Worm (Caenorhabditis elegans) whole organism, L4 larva: ENCODE data around the gene T12B3.2.

Experiments
- F49E8.2 ChIP-seq: sonication (generic microtip); optimal IDR thresholded peaks from 2 replicates; lab custom pipeline; 2016; ENCODE audit warnings: missing compliant biosample characterization, mild to moderate bottlenecking, missing genetic modification characterization, borderline replicate concordance
- R02D3.7 ChIP-seq: fragments of 150-350 bp; sonication (generic microtip); optimal IDR thresholded peaks from 3 replicates; lab custom pipeline; 2014; ENCODE audit warnings: missing biosample characterization, missing genetic modification characterization
- T20F7.1 ChIP-seq: fragments of 200-800 bp; sonication (Bioruptor generic); optimal IDR thresholded peaks from 2 replicates; lab custom pipeline; 2018; ENCODE audit warnings: mild to moderate bottlenecking, missing genetic modification characterization, missing compliant biosample characterization
- Y5F2A.4 ChIP-seq: fragments of 200-800 bp; sonication (Bioruptor generic); optimal IDR thresholded peaks from 2 replicates; lab custom pipeline; 2018; ENCODE audit warnings: mild to moderate bottlenecking, missing genetic modification characterization, missing compliant biosample characterization
- ZK546.5 ChIP-seq, 2 experiments: sonication (generic microtip); optimal IDR thresholded peaks; 2 replicates each; lab custom pipeline; 2017; ENCODE audit warnings: missing biosample characterization in 2 of 2, missing genetic modification characterization in 2 of 2
- aly-2 ChIP-seq: sonication (generic microtip); optimal IDR thresholded peaks from 2 replicates; lab custom pipeline; 2018; ENCODE audit warnings: missing biosample characterization, missing genetic modification characterization
- ama-1 ChIP-seq: fragments of 150-350 bp; optimal IDR thresholded peaks from 2 replicates; lab custom pipeline; 2014; ENCODE audit warnings: inconsistent platforms, mixed read lengths
- arid-1 ChIP-seq: fragments of 200-800 bp; sonication (Bioruptor generic); conservative IDR thresholded peaks from 2 replicates; pipeline ENCODE4 v1.3.6; 2022; ENCODE audit warnings: missing genetic modification reagents, missing genetic modification characterization, missing compliant biosample characterization
- attf-4 ChIP-seq: sonication (generic microtip); optimal IDR thresholded peaks from 3 replicates; lab custom pipeline; 2017; ENCODE audit warnings: missing biosample characterization, missing genetic modification characterization
- ceh-62 ChIP-seq: sonication (generic microtip); optimal IDR thresholded peaks from 2 replicates; lab custom pipeline; 2017; ENCODE audit warnings: missing biosample characterization, missing genetic modification characterization
- ceh-82 ChIP-seq: sonication (generic microtip); optimal IDR thresholded peaks from 2 replicates; lab custom pipeline; 2017; ENCODE audit warnings: missing biosample characterization, missing genetic modification characterization
- ces-1 ChIP-seq: fragments of 150-350 bp; sonication (generic microtip); optimal IDR thresholded peaks from 4 replicates; lab custom pipeline; 2014; ENCODE audit warnings: missing biosample characterization, missing genetic modification reagents, missing genetic modification characterization
- daf-12 ChIP-seq: fragments of 150-350 bp; optimal IDR thresholded peaks from 2 replicates; lab custom pipeline; 2014; ENCODE audit warnings: missing biosample characterization, missing genetic modification reagents, missing genetic modification characterization
- daf-19 ChIP-seq: fragments of 200-800 bp; sonication (Bioruptor generic); conservative IDR thresholded peaks from 2 replicates; pipeline ENCODE4 v1.3.6; 2022; ENCODE audit warnings: missing genetic modification characterization, missing compliant biosample characterization
- daf-8 ChIP-seq: fragments of 200-800 bp; sonication (Bioruptor generic); IDR thresholded peaks from 2 replicates; pipeline ENCODE4 v1.3.6; 2022; ENCODE audit warnings: missing genetic modification characterization, missing compliant biosample characterization
- dmd-6 ChIP-seq: fragments of 200-800 bp; sonication (Bioruptor generic); IDR thresholded peaks from 2 replicates; pipeline ENCODE4 v1.3.6; 2022; ENCODE audit warnings: missing genetic modification reagents, missing genetic modification characterization, missing compliant biosample characterization
- dpl-1 ChIP-seq: fragments of 150-350 bp; optimal IDR thresholded peaks from 2 replicates; lab custom pipeline; 2014; ENCODE audit warnings: missing biosample characterization, missing genetic modification reagents, missing genetic modification characterization
- dve-1 ChIP-seq: sonication (generic microtip); optimal IDR thresholded peaks from 2 replicates; lab custom pipeline; 2017; ENCODE audit warnings: antibody characterized with exemption, mild to moderate bottlenecking, missing genetic modification characterization, missing compliant biosample characterization; ENCODE audit not compliant: insufficient read depth
- fos-1 ChIP-seq: fragments of 150-350 bp; optimal IDR thresholded peaks from 2 replicates; lab custom pipeline; 2014; ENCODE audit warnings: missing biosample characterization, missing genetic modification characterization
- hif-1 ChIP-seq, 2 experiments: sonication (generic microtip); optimal IDR thresholded peaks; 2 replicates each; lab custom pipeline; 2016 to 2017; ENCODE audit warnings: missing compliant biosample characterization in 2 of 2, missing genetic modification characterization in 2 of 2, missing genetic modification reagents in 2 of 2, missing genotype in 2 of 2, mild to moderate bottlenecking in 1 of 2
- hlh-11 ChIP-seq: fragments of 200-800 bp; sonication (Bioruptor generic); optimal IDR thresholded peaks from 2 replicates; lab custom pipeline; 2018; ENCODE audit warnings: mild to moderate bottlenecking, missing genetic modification characterization, missing compliant biosample characterization
- hlh-30 ChIP-seq: sonication (generic microtip); optimal IDR thresholded peaks from 2 replicates; lab custom pipeline; 2017; ENCODE audit warnings: antibody characterized with exemption, mild to moderate bottlenecking, missing genetic modification characterization, missing compliant biosample characterization; ENCODE audit not compliant: insufficient read depth
- hmg-1.1 ChIP-seq: fragments of 200-800 bp; sonication (Bioruptor generic); IDR thresholded peaks from 2 replicates; pipeline ENCODE4 v1.3.6; 2022; ENCODE audit warnings: missing genetic modification reagents, missing genetic modification characterization, missing compliant biosample characterization
- jun-1 ChIP-seq: fragments of 150-350 bp; optimal IDR thresholded peaks from 2 replicates; lab custom pipeline; 2014; ENCODE audit warnings: missing biosample characterization, missing genetic modification reagents, missing genetic modification characterization
- lin-13 ChIP-seq: fragments of 150-350 bp; optimal IDR thresholded peaks from 2 replicates; lab custom pipeline; 2014; ENCODE audit warnings: missing biosample characterization, missing genetic modification reagents, missing genetic modification characterization
- lin-15B ChIP-seq: fragments of 150-350 bp; sonication (generic microtip); optimal IDR thresholded peaks from 3 replicates; lab custom pipeline; 2014; ENCODE audit warnings: missing biosample characterization, missing genetic modification characterization
- lin-39 ChIP-seq: fragments of 150-350 bp; optimal IDR thresholded peaks from 2 replicates; lab custom pipeline; 2014; ENCODE audit warnings: missing biosample characterization, missing genetic modification reagents, missing genetic modification characterization
- lir-3 ChIP-seq: sonication (generic microtip); optimal IDR thresholded peaks from 2 replicates; lab custom pipeline; 2016; ENCODE audit warnings: mild to moderate bottlenecking, missing genetic modification characterization, missing compliant biosample characterization
- madf-9 ChIP-seq: fragments of 200-800 bp; sonication (Bioruptor generic); conservative IDR thresholded peaks from 2 replicates; pipeline ENCODE4 v1.3.6; 2022; ENCODE audit warnings: missing genetic modification reagents, missing genetic modification characterization, missing compliant biosample characterization
- mdl-1 ChIP-seq, 2 experiments: fragments of 150-350 bp in 1 of 2; sonication (generic microtip) in 1 of 2; optimal IDR thresholded peaks; 2 replicates each; lab custom pipeline; 2014 to 2017; ENCODE audit warnings: missing biosample characterization in 2 of 2, missing genetic modification characterization in 2 of 2
- mxl-2 ChIP-seq: fragments of 200-800 bp; sonication (Bioruptor generic); conservative IDR thresholded peaks from 2 replicates; pipeline ENCODE4 v1.3.6; 2022; ENCODE audit warnings: missing genetic modification reagents, missing genetic modification characterization, missing compliant biosample characterization
- mxl-3 ChIP-seq: fragments of 200-800 bp; sonication (Bioruptor generic); optimal IDR thresholded peaks from 2 replicates; lab custom pipeline; 2018; ENCODE audit warnings: mild to moderate bottlenecking, missing genetic modification characterization, missing compliant biosample characterization
- nhr-102 ChIP-seq: sonication (generic microtip); optimal IDR thresholded peaks from 2 replicates; lab custom pipeline; 2016; ENCODE audit warnings: mild to moderate bottlenecking, missing genetic modification characterization, moderate library complexity, missing compliant biosample characterization
- nhr-28 ChIP-seq: fragments of 150-350 bp; optimal IDR thresholded peaks from 2 replicates; lab custom pipeline; 2014; ENCODE audit warnings: missing biosample characterization, missing genetic modification characterization
- nhr-42 ChIP-seq: fragments of 200-800 bp; sonication (Bioruptor generic); IDR thresholded peaks from 2 replicates; pipeline ENCODE4 v1.3.6; 2022; ENCODE audit warnings: missing genetic modification characterization, missing compliant biosample characterization
- nhr-77 ChIP-seq: fragments of 150-350 bp; optimal IDR thresholded peaks from 2 replicates; lab custom pipeline; 2014; ENCODE audit warnings: missing biosample characterization, missing genetic modification characterization
- pha-4 ChIP-seq, 2 experiments: fragments of 150-350 bp in 1 of 2; fragments of 200-800 bp in 1 of 2; sonication (Bioruptor generic) in 1 of 2; IDR thresholded peaks in 1 of 2; optimal IDR thresholded peaks in 1 of 2; 2 replicates each; pipeline versions ENCODE4 v1.3.6 to Lab custom; 2014 to 2022; ENCODE audit warnings: missing genetic modification characterization in 2 of 2, missing genetic modification reagents in 2 of 2, missing biosample characterization in 1 of 2, missing compliant biosample characterization in 1 of 2
- php-3 ChIP-seq: fragments of 200-800 bp; sonication (Bioruptor generic); IDR thresholded peaks from 2 replicates; pipeline ENCODE4 v1.3.6; 2022; ENCODE audit warnings: missing genetic modification reagents, missing genetic modification characterization, missing compliant biosample characterization
- pqm-1 ChIP-seq: sonication (generic microtip); optimal IDR thresholded peaks from 2 replicates; lab custom pipeline; 2017; ENCODE audit warnings: missing biosample characterization, missing genetic modification characterization
- set-16 ChIP-seq: fragments of 200-800 bp; sonication (Bioruptor generic); IDR thresholded peaks from 2 replicates; pipeline ENCODE4 v1.3.6; 2022; ENCODE audit warnings: missing genetic modification reagents, missing genetic modification characterization, missing compliant biosample characterization
- snpc-4 ChIP-seq: fragments of 150-350 bp; optimal IDR thresholded peaks from 2 replicates; lab custom pipeline; 2014; ENCODE audit warnings: missing biosample characterization, missing genetic modification characterization
- tra-1 ChIP-seq: fragments of 200-800 bp; sonication (Bioruptor generic); IDR thresholded peaks from 2 replicates; pipeline ENCODE4 v1.3.6; 2022; ENCODE audit warnings: missing genetic modification reagents, missing genetic modification characterization, missing compliant biosample characterization
- unc-62 ChIP-seq, 3 experiments: fragments of 150-350 bp in 1 of 3; sonication (generic microtip); optimal IDR thresholded peaks in 2 of 3; peaks in 1 of 3; 1 replicate in 1 of 3; 2 replicates in 2 of 3; lab custom pipeline; 2014 to 2017; ENCODE audit warnings: missing biosample characterization in 3 of 3, missing genetic modification characterization in 3 of 3, missing genetic modification reagents in 3 of 3, missing genotype in 1 of 3
- zip-11 ChIP-seq: fragments of 200-800 bp; sonication (Bioruptor generic); IDR thresholded peaks from 2 replicates; pipeline ENCODE4 v1.3.6; 2022; ENCODE audit warnings: missing genetic modification characterization, missing compliant biosample characterization
- zip-2 ChIP-seq: fragments of 150-350 bp; optimal IDR thresholded peaks from 2 replicates; lab custom pipeline; 2014; ENCODE audit warnings: missing biosample characterization, missing genetic modification characterization

The T12B3.2 gene

DNA sequence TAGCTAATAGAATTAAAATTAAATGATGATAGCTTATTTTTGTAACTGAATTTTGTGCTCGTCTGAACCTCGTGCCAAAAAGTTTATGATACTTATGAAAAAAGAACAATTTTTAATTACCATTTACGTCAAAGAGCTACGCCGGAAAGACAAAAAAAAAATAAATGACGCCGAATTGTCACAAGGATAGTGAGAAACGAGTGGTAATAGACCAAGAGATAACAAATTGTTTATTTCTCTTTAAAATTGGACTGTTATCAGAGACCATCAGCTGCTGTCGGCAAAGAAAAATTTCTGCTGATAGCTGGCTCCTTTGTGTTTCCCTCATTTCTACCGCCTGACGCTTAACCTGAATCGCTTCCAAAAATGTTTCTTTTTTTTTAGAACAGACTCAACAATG lies 17.1 kb downstream of the T12B3.2 start, which contains the start of gene pitr-1 (continued):
- peak; percentile 24 for TF ChIP-seq fos-1 (tag; lab: Kevin White, UChicago)
- no peak for TF ChIP-seq ces-1
- peak; percentile 78 for TF ChIP-seq nhr-28 (tag; lab: Kevin White, UChicago)
- TF ChIP-seq dve-1 (tag; lab: Kevin White, UChicago), result peak; percentile 78
- no peak for TF ChIP-seq attf-4
- peak; percentile 59 for TF ChIP-seq dmd-6 (GFP tag; lab: Robert Waterston, UW)
- peak; percentile 38 for TF ChIP-seq nhr-102 (tag; lab: Kevin White, UChicago)
- peak; percentile 61 for TF ChIP-seq nhr-77
- TF ChIP-seq jun-1 (tag; lab: Kevin White, UChicago), result no peak

DNA sequence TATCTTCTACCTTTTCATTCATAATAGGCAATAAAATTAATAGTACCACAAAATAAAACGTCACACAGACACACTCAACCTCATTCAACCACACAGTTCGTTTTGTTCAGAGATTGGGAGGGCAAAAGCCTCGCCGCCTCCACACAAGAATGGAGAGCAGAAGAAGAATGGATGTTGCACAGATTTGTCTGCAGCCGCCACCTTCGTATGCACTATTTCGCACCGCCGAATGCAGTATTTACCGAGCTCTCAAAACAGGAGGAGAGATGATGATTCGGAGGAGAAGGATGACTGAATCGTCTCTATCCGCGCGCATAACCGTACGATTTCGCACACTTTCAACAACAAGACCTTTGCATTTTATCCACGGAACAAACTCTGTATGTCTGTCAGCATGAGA lies 20.9 kb downstream of the T12B3.2 start:
- TF ChIP-seq pqm-1 (tag; lab: Kevin White, UChicago) (no peak), arid-1 (0 out of 2 replicates have a peak, but pooled peaks have one; percentile 14), pha-4 (GFP tag; IDR thresholded peaks at IDR 0.05; lab: Robert Waterston, UW) (peak; percentile 45; the same call in 1 of the 2 replicates), pha-4 (tag; optimal IDR thresholded peaks at IDR 0.05; lab: Kevin White, UChicago) (no peak), unc-62 (GFP tag; optimal IDR thresholded peaks at IDR 0.05 in 1 of 2; lab: Kevin White, UChicago) (peak in 1 of 2 experiments; percentile 77), unc-62 (tag; optimal IDR thresholded peaks at IDR 0.05; lab: Kevin White, UChicago) (no peak), daf-8 (no peak), ama-1 (lab: Kevin White, UChicago) (peak; percentile 56), nhr-28 (tag; lab: Kevin White, UChicago) (no peak), set-16 (GFP tag; lab: Robert Waterston, UW) (0 out of 2 replicates have a peak, but pooled peaks have one; percentile 9)

DNA sequence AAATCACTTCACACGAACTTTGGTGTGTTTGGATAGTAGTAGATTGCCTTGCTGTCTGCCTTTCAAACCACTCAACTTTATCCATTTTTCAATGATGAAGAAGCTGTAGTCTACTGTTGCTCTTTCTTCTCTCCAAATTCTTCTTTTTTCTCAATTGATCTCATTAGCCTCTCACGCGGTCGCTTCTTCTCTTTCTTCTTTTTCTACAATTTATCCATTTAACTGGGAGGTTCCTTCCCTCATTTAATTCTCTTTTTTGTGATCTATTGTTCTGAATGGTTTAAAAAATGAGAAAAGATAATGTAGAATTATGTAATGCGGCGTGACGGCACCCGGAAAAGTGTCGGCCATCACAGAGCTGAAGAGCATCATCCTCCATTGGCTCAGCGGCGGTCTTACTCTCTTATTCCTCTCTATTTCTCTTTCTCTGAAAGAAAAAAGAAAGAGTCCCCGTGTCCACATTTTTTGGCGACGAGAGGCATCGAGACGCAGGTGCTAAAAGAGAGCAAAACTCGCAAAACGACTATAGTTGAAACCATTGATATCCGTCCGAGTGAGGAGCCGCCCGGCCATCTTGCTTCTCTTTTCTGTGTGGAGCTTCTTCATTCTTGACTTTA lies 24.0 kb downstream of the T12B3.2 start:
- TF ChIP-seq zip-11 (no peak), mdl-1 (tag; optimal IDR thresholded peaks at IDR 0.05; lab: Kevin White, UChicago) (peak in 1 of 2 experiments; percentile 25), snpc-4 (tag; lab: Kevin White, UChicago) (no peak), lin-39 (tag; lab: Kevin White, UChicago) (no peak), hif-1 (tag; optimal IDR thresholded peaks at IDR 0.05; lab: Kevin White, UChicago) (peak in 1 of 2 experiments; percentile 25), lir-3 (no peak), aly-2 (no peak), hmg-1.1 (GFP tag; lab: Robert Waterston, UW) (0 out of 2 replicates have a peak, but pooled peaks have one; percentile 14), Y5F2A.4 (GFP tag; lab: Kevin White, UChicago) (no peak), hlh-11 (peak; percentile 4), mxl-3 (GFP tag; lab: Kevin White, UChicago) (no peak), T20F7.1 (GFP tag; lab: Kevin White, UChicago) (no peak), fos-1 (tag; lab: Kevin White, UChicago) (no peak), nhr-102 (tag; lab: Kevin White, UChicago) (no peak), hlh-30 (tag; lab: Kevin White, UChicago) (peak; percentile 2), unc-62 (GFP tag; optimal IDR thresholded peaks at IDR 0.05 in 1 of 2; lab: Kevin White, UChicago) (peak in 1 of 2 experiments; percentile 76), unc-62 (tag; optimal IDR thresholded peaks at IDR 0.05; lab: Kevin White, UChicago) (no peak), zip-2 (tag; lab: Kevin White, UChicago) (no peak), ceh-82 (tag; lab: Kevin White, UChicago) (no peak), nhr-42 (GFP tag; lab: Robert Waterston, UW) (no peak), daf-12 (no peak), F49E8.2 (tag; lab: Kevin White, UChicago) (no peak), php-3 (GFP tag; lab: Robert Waterston, UW) (no peak), madf-9 (GFP tag; lab: Robert Waterston, UW) (no peak), tra-1 (GFP tag; lab: Robert Waterston, UW) (no peak), dpl-1 (GFP tag; lab: Kevin White, UChicago) (no peak), nhr-77 (no peak), ZK546.5 (tag; optimal IDR thresholded peaks at IDR 0.05; lab: Kevin White, UChicago) (no peak), lin-13 (GFP tag; lab: Kevin White, UChicago) (no peak), ceh-62 (tag; lab: Kevin White, UChicago) (no peak), lin-15B (no peak), daf-19 (GFP tag; lab: Robert Waterston, UW) (no peak), R02D3.7 (tag; lab: Kevin White, UChicago) (no peak), mxl-2 (GFP tag; lab: Robert Waterston, UW) (no peak)
